Worm (Caenorhabditis elegans) whole organism, young adult: ENCODE measurements around the gene fask-1.

Source experiments
- B0261.1 ChIP-seq: sonication (generic microtip); optimal IDR thresholded peaks from 2 replicates; lab custom pipeline; 2016; ENCODE audit warnings: mild to moderate bottlenecking, missing genetic modification characterization, moderate library complexity, missing compliant biosample characterization
- D2030.7 ChIP-seq: fragments of 200-800 bp; sonication (Bioruptor generic); IDR thresholded peaks from 2 replicates; pipeline ENCODE4 v1.3.6; 2022; ENCODE audit warnings: missing genetic modification reagents, missing genetic modification characterization, missing compliant biosample characterization
- F22D6.2 ChIP-seq: sonication (generic microtip); optimal IDR thresholded peaks from 2 replicates; lab custom pipeline; 2016; ENCODE audit warnings: mild to moderate bottlenecking, missing genetic modification characterization, missing compliant biosample characterization
- F37B4.10 ChIP-seq: fragments of 200-800 bp; sonication (Bioruptor generic); IDR thresholded peaks from 2 replicates; pipeline ENCODE4 v1.3.6; 2022; ENCODE audit warnings: missing genetic modification characterization, missing compliant biosample characterization
- K11D2.4 ChIP-seq: fragments of 200-800 bp; sonication (Bioruptor generic); IDR thresholded peaks from 2 replicates; pipeline ENCODE4 v1.3.6; 2022; ENCODE audit warnings: missing genetic modification reagents, missing genetic modification characterization, missing compliant biosample characterization
- T26A5.8 ChIP-seq: sonication (generic microtip); optimal IDR thresholded peaks from 2 replicates; lab custom pipeline; 2016; ENCODE audit warnings: missing genetic modification characterization, missing compliant biosample characterization
- Y53G8AR.9 ChIP-seq: fragments of 200-800 bp; sonication (Bioruptor generic); conservative IDR thresholded peaks from 2 replicates; pipeline ENCODE4 v1.3.6; 2022; ENCODE audit warnings: missing genetic modification reagents, missing genetic modification characterization, missing compliant biosample characterization
- akir-1 ChIP-seq: fragments of 200-800 bp; sonication (Bioruptor generic); optimal IDR thresholded peaks from 2 replicates; lab custom pipeline; 2018; ENCODE audit warnings: mild to moderate bottlenecking, missing genetic modification characterization, moderate library complexity, missing compliant biosample characterization
- ama-1 ChIP-seq, 3 experiments: fragments of 150-350 bp in 1 of 3; sonication (generic microtip) in 2 of 3; optimal IDR thresholded peaks; 2 replicates each; lab custom pipeline; 2014 to 2018; ENCODE audit warnings: missing biosample characterization in 2 of 3, missing genetic modification characterization in 2 of 3, missing genetic modification reagents in 2 of 3
- aptf-2 ChIP-seq: fragments of 200-800 bp; sonication (Bioruptor generic); conservative IDR thresholded peaks from 2 replicates; pipeline ENCODE4 v1.3.6; 2022; ENCODE audit warnings: missing genetic modification reagents, missing genetic modification characterization, missing compliant biosample characterization
- athp-1 ChIP-seq: sonication (generic microtip); optimal IDR thresholded peaks from 2 replicates; lab custom pipeline; 2017; ENCODE audit warnings: mild to moderate bottlenecking, missing genetic modification characterization, missing compliant biosample characterization
- attf-6 ChIP-seq: fragments of 200-800 bp; sonication (Bioruptor generic); IDR thresholded peaks from 2 replicates; pipeline ENCODE4 v1.3.6; 2022; ENCODE audit warnings: missing genetic modification reagents, missing genetic modification characterization, missing compliant biosample characterization
- cebp-1 ChIP-seq, 2 experiments: fragments of 200-800 bp in 1 of 2; sonication (Bioruptor generic) in 1 of 2; sonication (generic microtip) in 1 of 2; IDR thresholded peaks in 1 of 2; optimal IDR thresholded peaks in 1 of 2; 2 replicates each; pipeline versions ENCODE4 v1.3.6 to Lab custom; 2017 to 2022; ENCODE audit warnings: missing compliant biosample characterization in 2 of 2, missing genetic modification characterization in 2 of 2, mild to moderate bottlenecking in 1 of 2, missing genetic modification reagents in 1 of 2, moderate library complexity in 1 of 2
- cebp-2 ChIP-seq: fragments of 200-800 bp; sonication (Bioruptor generic); IDR thresholded peaks from 2 replicates; pipeline ENCODE4 v1.3.6; 2022; ENCODE audit warnings: missing genetic modification characterization, missing compliant biosample characterization
- ceh-40 ChIP-seq: fragments of 200-800 bp; sonication (Bioruptor generic); IDR thresholded peaks from 2 replicates; pipeline ENCODE4 v1.3.6; 2022; ENCODE audit warnings: missing genetic modification characterization, missing compliant biosample characterization
- chd-7 ChIP-seq: sonication (generic microtip); optimal IDR thresholded peaks from 2 replicates; lab custom pipeline; 2016; ENCODE audit warnings: mild to moderate bottlenecking, missing genetic modification characterization, moderate library complexity, missing compliant biosample characterization
- dox-1 ChIP-seq: fragments of 200-800 bp; sonication (Bioruptor generic); IDR thresholded peaks from 2 replicates; pipeline ENCODE4 v1.3.6; 2022; ENCODE audit warnings: missing genetic modification reagents, missing genetic modification characterization, missing compliant biosample characterization
- egl-44 ChIP-seq: fragments of 200-800 bp; sonication (Bioruptor generic); IDR thresholded peaks from 2 replicates; pipeline ENCODE4 v1.3.6; 2022; ENCODE audit warnings: missing genetic modification reagents, missing genetic modification characterization, missing compliant biosample characterization
- fkh-3 ChIP-seq: sonication (generic microtip); optimal IDR thresholded peaks from 2 replicates; lab custom pipeline; 2016; ENCODE audit warnings: mild to moderate bottlenecking, missing genetic modification characterization, missing compliant biosample characterization
- hlh-12 ChIP-seq: sonication (generic microtip); optimal IDR thresholded peaks from 2 replicates; lab custom pipeline; 2016; ENCODE audit warnings: missing genetic modification characterization, missing compliant biosample characterization
- lag-1 ChIP-seq: fragments of 200-800 bp; sonication (Bioruptor generic); IDR thresholded peaks from 2 replicates; pipeline ENCODE4 v1.3.6; 2022; ENCODE audit warnings: missing genetic modification reagents, missing genetic modification characterization, missing compliant biosample characterization
- lin-26 ChIP-seq: fragments of 200-800 bp; sonication (Bioruptor generic); IDR thresholded peaks from 2 replicates; pipeline ENCODE4 v1.3.6; 2022; ENCODE audit warnings: missing genetic modification reagents, missing genetic modification characterization, missing compliant biosample characterization
- lin-40 ChIP-seq: sonication (generic microtip); optimal IDR thresholded peaks from 2 replicates; lab custom pipeline; 2016; ENCODE audit warnings: missing genetic modification characterization, mild to moderate bottlenecking, missing compliant biosample characterization, missing genotype, missing genetic modification reagents
- mcd-1 ChIP-seq: fragments of 200-800 bp; sonication (Bioruptor generic); IDR thresholded peaks from 2 replicates; pipeline ENCODE4 v1.3.6; 2022; ENCODE audit warnings: missing genetic modification reagents, missing genetic modification characterization, missing compliant biosample characterization
- mel-28 ChIP-seq: sonication (generic microtip); optimal IDR thresholded peaks from 2 replicates; lab custom pipeline; 2016; ENCODE audit warnings: borderline replicate concordance, mild to moderate bottlenecking, missing genetic modification characterization, missing compliant biosample characterization
- pbrm-1 ChIP-seq: fragments of 200-800 bp; sonication (Bioruptor generic); IDR thresholded peaks from 2 replicates; pipeline ENCODE4 v1.3.6; 2022; ENCODE audit warnings: missing genetic modification reagents, missing genetic modification characterization, missing compliant biosample characterization
- rcor-1 ChIP-seq: fragments of 200-800 bp; sonication (Bioruptor generic); IDR thresholded peaks from 2 replicates; pipeline ENCODE4 v1.3.6; 2022; ENCODE audit warnings: missing genetic modification reagents, missing genetic modification characterization, missing compliant biosample characterization
- rec-8 ChIP-seq, 2 experiments: sonication (generic microtip); optimal IDR thresholded peaks; 2 replicates each; lab custom pipeline; 2016; ENCODE audit warnings: mild to moderate bottlenecking in 2 of 2, missing genetic modification characterization in 2 of 2, missing genetic modification reagents in 2 of 2, missing genotype in 2 of 2, missing biosample characterization in 1 of 2, missing compliant biosample characterization in 1 of 2, moderate library complexity in 1 of 2
- repo-1 ChIP-seq: sonication (generic microtip); optimal IDR thresholded peaks from 2 replicates; lab custom pipeline; 2017; ENCODE audit warnings: mild to moderate bottlenecking, missing genetic modification characterization, missing compliant biosample characterization
- sdz-38 ChIP-seq: sonication (generic microtip); optimal IDR thresholded peaks from 2 replicates; lab custom pipeline; 2016; ENCODE audit warnings: missing genotype, missing genetic modification characterization, missing compliant biosample characterization
- sea-2 ChIP-seq: fragments of 200-800 bp; sonication (Bioruptor generic); IDR thresholded peaks from 2 replicates; pipeline ENCODE4 v1.3.6; 2022; ENCODE audit warnings: missing genetic modification characterization, missing compliant biosample characterization
- tbp1 ChIP-seq: fragments of 200-800 bp; sonication (Bioruptor generic); optimal IDR thresholded peaks from 2 replicates; lab custom pipeline; 2018; ENCODE audit warnings: mild to moderate bottlenecking, missing genetic modification characterization, missing compliant biosample characterization
- ztf-25 ChIP-seq: fragments of 200-800 bp; sonication (Bioruptor generic); IDR thresholded peaks from 2 replicates; pipeline ENCODE4 v1.3.6; 2022; ENCODE audit warnings: missing genetic modification reagents, missing genetic modification characterization, missing compliant biosample characterization
- ztf-26 ChIP-seq: sonication (generic microtip); optimal IDR thresholded peaks from 2 replicates; lab custom pipeline; 2017; ENCODE audit warnings: missing genetic modification characterization, missing compliant biosample characterization
- ztf-6 ChIP-seq: fragments of 200-800 bp; sonication (Bioruptor generic); IDR thresholded peaks from 2 replicates; pipeline ENCODE4 v1.3.6; 2022; ENCODE audit warnings: missing genetic modification reagents, missing genetic modification characterization, missing compliant biosample characterization

The fask-1 gene

DNA sequence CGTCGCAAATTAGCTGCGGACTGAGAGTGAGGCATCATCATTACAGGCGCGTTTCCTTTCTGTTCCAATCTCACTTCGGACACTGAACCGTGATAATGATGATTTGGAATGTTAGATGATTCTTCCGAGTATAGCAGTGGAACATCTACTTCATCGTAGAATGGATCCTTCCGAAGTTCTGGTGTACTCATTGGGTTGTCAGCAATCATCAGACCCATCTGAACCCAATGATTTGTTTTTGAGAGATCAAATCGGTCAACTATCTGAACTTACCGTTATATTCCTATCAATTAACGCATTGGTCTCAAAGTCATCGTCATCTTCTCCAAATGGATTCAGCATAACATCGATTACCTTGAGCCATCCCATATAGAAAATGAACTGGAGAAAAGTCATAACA, 7.9 kb downstream of the fask-1 start (continued):
- no peak for TF ChIP-seq athp-1 (tag; lab: Kevin White, UChicago)
- TF ChIP-seq ztf-6 (GFP tag; lab: Robert Waterston, UW): no peak

DNA sequence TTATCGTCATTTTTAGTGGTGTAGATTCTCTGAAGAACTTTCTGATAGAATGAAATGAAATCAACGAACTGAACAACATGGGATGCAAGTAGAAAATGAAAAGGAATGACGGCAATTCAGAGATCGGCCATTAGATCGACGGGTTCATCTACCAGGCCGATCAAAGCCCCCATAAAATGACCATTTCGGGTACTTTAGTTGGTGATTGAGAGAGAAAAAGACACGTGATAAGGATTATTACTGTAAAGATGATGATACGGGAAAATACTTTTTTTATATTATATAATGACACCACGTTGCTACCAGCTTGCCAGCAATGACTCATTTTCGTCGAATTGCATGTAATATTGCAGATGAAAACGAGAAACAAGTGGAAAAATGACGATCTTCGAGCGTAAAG, 9.2 kb downstream of the fask-1 start, which contains the start of gene best-1:
Gene best-1, minus strand, starts transcription at position 29 of the 400 bp plus-strand sequence.
- TF ChIP-seq F37B4.10 (GFP tag; lab: Robert Waterston, UW): no peak
- TF ChIP-seq lin-40: peak; percentile 24
- TF ChIP-seq, all 124 proteins: peak for 1

DNA sequence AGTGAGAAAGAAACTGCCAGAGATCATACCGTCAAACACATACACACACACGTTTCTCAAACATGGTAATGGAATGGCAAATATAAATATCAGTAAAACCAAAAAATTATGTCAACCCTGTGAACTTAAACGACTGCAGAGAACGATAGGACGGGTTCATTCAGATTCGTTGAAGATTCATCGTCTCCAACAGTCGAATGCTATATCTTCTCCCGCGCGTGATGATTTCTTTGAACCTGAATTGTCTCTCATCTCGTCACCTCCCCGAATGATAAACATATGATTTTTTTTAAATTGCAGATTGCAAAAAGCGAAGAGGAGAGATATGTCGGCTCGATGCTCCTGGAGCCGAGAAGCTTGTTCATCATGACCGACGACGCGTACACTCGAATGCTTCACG, 10.4 kb downstream of the fask-1 start:
- no peak for TF ChIP-seq dox-1 (GFP tag; lab: Robert Waterston, UW)
- TF ChIP-seq K11D2.4 (GFP tag; lab: Robert Waterston, UW): no peak
- no peak for TF ChIP-seq cebp-2 (GFP tag; lab: Robert Waterston, UW)
- TF ChIP-seq sdz-38 (tag; lab: Kevin White, UChicago): no peak
- no peak for TF ChIP-seq lag-1 (GFP tag; lab: Robert Waterston, UW)
- TF ChIP-seq ama-1 (optimal IDR thresholded peaks at IDR 0.05; lab: Kevin White, UChicago): no peak
- no peak for TF ChIP-seq ama-1 (GFP tag; optimal IDR thresholded peaks at IDR 0.05; lab: Kevin White, UChicago)
- TF ChIP-seq pbrm-1: no peak
- TF ChIP-seq sea-2 (GFP tag; lab: Robert Waterston, UW): no peak
- TF ChIP-seq akir-1 (GFP tag; lab: Kevin White, UChicago): no peak
- TF ChIP-seq mel-28: no peak
- TF ChIP-seq attf-6 (GFP tag; lab: Robert Waterston, UW): no peak
- no peak for TF ChIP-seq rcor-1
- no peak for TF ChIP-seq T26A5.8 (tag; lab: Kevin White, UChicago)

DNA sequence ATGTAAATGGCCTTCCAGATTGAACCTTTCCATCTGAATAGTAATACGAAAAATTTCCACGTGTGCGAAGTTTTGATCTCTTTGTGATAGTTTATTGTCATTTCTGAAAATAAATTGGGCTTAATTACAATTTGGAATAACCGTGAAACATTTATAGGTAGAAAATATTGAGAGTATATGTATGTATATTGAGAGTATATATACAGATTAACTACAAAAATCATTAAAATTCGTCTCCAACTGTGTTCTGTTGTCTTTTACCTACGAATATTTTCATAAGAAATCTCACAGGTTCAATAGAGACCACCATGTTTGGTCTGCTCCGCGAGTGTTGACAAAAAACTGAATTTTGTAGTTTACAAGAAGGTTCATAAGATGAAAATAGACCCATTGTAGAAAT, 12.5 kb downstream of the fask-1 start, which contains the start of gene best-2:
Gene best-2, minus strand, starts transcription at position 101 of the 400 bp plus-strand sequence.
- TF ChIP-seq egl-44 (GFP tag; lab: Robert Waterston, UW) (no peak), chd-7 (tag; lab: Kevin White, UChicago) (no peak), Y53G8AR.9 (no peak), mcd-1 (GFP tag; lab: Robert Waterston, UW) (no peak), aptf-2 (no peak), lin-26 (GFP tag; lab: Robert Waterston, UW) (no peak), sea-2 (GFP tag; lab: Robert Waterston, UW) (no peak), cebp-1 (GFP tag; IDR thresholded peaks at IDR 0.05; lab: Robert Waterston, UW) (no peak), cebp-1 (tag; optimal IDR thresholded peaks at IDR 0.05; lab: Kevin White, UChicago) (no peak), repo-1 (tag; lab: Kevin White, UChicago) (no peak), D2030.7 (GFP tag; lab: Robert Waterston, UW) (no peak), hlh-12 (tag; lab: Kevin White, UChicago) (no peak), ztf-26 (tag; lab: Kevin White, UChicago) (no peak), rec-8 (tag; optimal IDR thresholded peaks at IDR 0.05; lab: Kevin White, UChicago) (no peak), F22D6.2 (no peak), B0261.1 (tag; lab: Kevin White, UChicago) (no peak), ceh-40 (GFP tag; lab: Robert Waterston, UW) (no peak), sdz-38 (tag; lab: Kevin White, UChicago) (no peak), ztf-25 (no peak), tbp1 (no peak), fkh-3 (no peak)
